Fruit fly (Drosophila melanogaster) whole organism, prepupa: Measurements from ENCODE around the gene ouib.

Source experiments
- Blimp-1 ChIP-seq: fragments of 200-800 bp; sonication (Bioruptor generic); optimal IDR thresholded peaks from 3 replicates; lab custom pipeline; 2017; ENCODE audit warnings: missing biosample characterization, missing genetic modification characterization, mild to moderate bottlenecking, moderate library complexity, missing genetic modification reagents
- CG10631 ChIP-seq: fragments of 200-800 bp; sonication (Bioruptor generic); optimal IDR thresholded peaks from 2 replicates; lab custom pipeline; 2016; ENCODE audit warnings: missing biosample characterization, missing genetic modification characterization
- CG10669 ChIP-seq: fragments of 200-800 bp; sonication (Bioruptor generic); optimal IDR thresholded peaks from 3 replicates; lab custom pipeline; 2018; ENCODE audit warnings: missing biosample characterization, mild to moderate bottlenecking, missing genetic modification characterization, moderate library complexity
- CG11294 ChIP-seq: fragments of 200-800 bp; sonication (Bioruptor generic); IDR thresholded peaks from 2 replicates; pipeline ENCODE4 v1.3.6; 2022; ENCODE audit warnings: missing biosample characterization, missing genetic modification characterization
- CG11762 ChIP-seq: fragments of 200-800 bp; sonication (Bioruptor generic); optimal IDR thresholded peaks from 3 replicates; lab custom pipeline; 2016; ENCODE audit warnings: missing biosample characterization, missing genetic modification characterization; ENCODE audit not compliant: insufficient read depth
- CG11902 ChIP-seq: fragments of 200-800 bp; sonication (Bioruptor generic); optimal IDR thresholded peaks from 3 replicates; lab custom pipeline; 2016; ENCODE audit warnings: missing biosample characterization, missing genetic modification characterization
- CG15336 ChIP-seq: fragments of 200-800 bp; sonication (Bioruptor generic); IDR thresholded peaks from 2 replicates; pipeline ENCODE4 v1.3.6; 2022; ENCODE audit warnings: missing biosample characterization, missing genetic modification characterization
- CG1621 ChIP-seq: fragments of 200-800 bp; sonication (Bioruptor generic); optimal IDR thresholded peaks from 3 replicates; lab custom pipeline; 2018; ENCODE audit warnings: missing biosample characterization, mild to moderate bottlenecking, missing genetic modification characterization
- CG16779 ChIP-seq: fragments of 200-800 bp; sonication (Bioruptor generic); optimal IDR thresholded peaks from 3 replicates; lab custom pipeline; 2017; ENCODE audit warnings: missing biosample characterization, mild to moderate bottlenecking, missing genetic modification characterization
- CG32006 ChIP-seq: fragments of 200-800 bp; sonication (Bioruptor generic); optimal IDR thresholded peaks from 3 replicates; lab custom pipeline; 2017; ENCODE audit warnings: missing biosample characterization, mild to moderate bottlenecking, missing genetic modification characterization
- CG4318 ChIP-seq: fragments of 200-800 bp; sonication (Bioruptor generic); optimal IDR thresholded peaks from 3 replicates; lab custom pipeline; 2017; ENCODE audit warnings: missing biosample characterization, mild to moderate bottlenecking, missing genetic modification characterization
- CG6792 ChIP-seq: fragments of 200-800 bp; sonication (Bioruptor generic); optimal IDR thresholded peaks from 3 replicates; lab custom pipeline; 2016; ENCODE audit warnings: missing biosample characterization, missing genetic modification characterization
- CG6808 ChIP-seq: fragments of 200-800 bp; sonication (Bioruptor generic); optimal IDR thresholded peaks from 3 replicates; lab custom pipeline; 2017; ENCODE audit warnings: missing biosample characterization, missing genetic modification characterization, mild to moderate bottlenecking, moderate library complexity, missing genetic modification reagents
- CG6854 ChIP-seq: fragments of 200-800 bp; sonication (Bioruptor generic); optimal IDR thresholded peaks from 2 replicates; lab custom pipeline; 2017; ENCODE audit warnings: missing biosample characterization, mild to moderate bottlenecking, missing genetic modification characterization
- CG7368 ChIP-seq: fragments of 200-800 bp; sonication (Bioruptor generic); optimal IDR thresholded peaks from 3 replicates; lab custom pipeline; 2016; ENCODE audit warnings: missing biosample characterization, missing genetic modification characterization
- CG8119 ChIP-seq: fragments of 200-800 bp; sonication (Bioruptor generic); IDR thresholded peaks from 3 replicates; pipeline ENCODE4 v1.3.6; 2022; ENCODE audit warnings: missing biosample characterization, missing genetic modification characterization
- CG8319 ChIP-seq: fragments of 200-800 bp; sonication (Bioruptor generic); optimal IDR thresholded peaks from 3 replicates; lab custom pipeline; 2016; ENCODE audit warnings: missing biosample characterization, missing genetic modification characterization
- CG8632 ChIP-seq: fragments of 200-800 bp; sonication (Bioruptor generic); optimal IDR thresholded peaks from 3 replicates; lab custom pipeline; 2016; ENCODE audit warnings: missing biosample characterization, missing genetic modification characterization
- CG9139 ChIP-seq: fragments of 200-800 bp; sonication (Bioruptor generic); optimal IDR thresholded peaks from 3 replicates; lab custom pipeline; 2017; ENCODE audit warnings: missing biosample characterization, mild to moderate bottlenecking, missing genetic modification characterization
- Eip93F ChIP-seq: fragments of 200-800 bp; sonication (Bioruptor generic); optimal IDR thresholded peaks from 2 replicates; lab custom pipeline; 2016; ENCODE audit warnings: missing biosample characterization, mild to moderate bottlenecking, missing genetic modification characterization
- Ets21C ChIP-seq: fragments of 200-800 bp; sonication (Bioruptor generic); optimal IDR thresholded peaks from 3 replicates; lab custom pipeline; 2016; ENCODE audit warnings: missing biosample characterization, missing genetic modification characterization
- Ets96B ChIP-seq: fragments of 200-800 bp; optimal IDR thresholded peaks from 2 replicates; lab custom pipeline; 2019; ENCODE audit warnings: missing biosample characterization, mild to moderate bottlenecking, missing genetic modification characterization, moderate library complexity
- Gug ChIP-seq: fragments of 200-800 bp; sonication (Bioruptor generic); IDR thresholded peaks from 2 replicates; pipeline ENCODE4 v1.3.6; 2022; ENCODE audit warnings: missing biosample characterization, missing genetic modification characterization
- Hr38 ChIP-seq: sonication (Bioruptor generic); optimal IDR thresholded peaks from 2 replicates; lab custom pipeline; 2016; ENCODE audit warnings: missing biosample characterization, missing genetic modification characterization
- Hr39 ChIP-seq: fragments of 200-800 bp; sonication (Bioruptor generic); optimal IDR thresholded peaks from 2 replicates; lab custom pipeline; 2016; ENCODE audit warnings: missing biosample characterization, missing genetic modification characterization
- Lpt ChIP-seq: fragments of 200-800 bp; sonication (Bioruptor generic); optimal IDR thresholded peaks from 3 replicates; lab custom pipeline; 2016; ENCODE audit warnings: missing biosample characterization, missing genetic modification characterization
- Met ChIP-seq: fragments of 200-800 bp; sonication (Bioruptor generic); optimal IDR thresholded peaks from 3 replicates; lab custom pipeline; 2016; ENCODE audit warnings: missing biosample characterization, missing genetic modification characterization
- OdsH ChIP-seq: fragments of 200-800 bp; sonication (Bioruptor generic); optimal IDR thresholded peaks from 3 replicates; lab custom pipeline; 2016; ENCODE audit warnings: missing biosample characterization, missing genetic modification characterization
- Smox ChIP-seq: fragments of 200-800 bp; sonication (Bioruptor generic); optimal IDR thresholded peaks from 3 replicates; lab custom pipeline; 2016; ENCODE audit warnings: missing biosample characterization, missing genetic modification characterization
- Sox102F ChIP-seq: fragments of 200-800 bp; sonication (Bioruptor generic); optimal IDR thresholded peaks from 2 replicates; lab custom pipeline; 2016; ENCODE audit warnings: missing biosample characterization, mild to moderate bottlenecking, missing genetic modification characterization
- Sox14 ChIP-seq: fragments of 200-800 bp; sonication (Bioruptor generic); optimal IDR thresholded peaks from 3 replicates; lab custom pipeline; 2016; ENCODE audit warnings: missing biosample characterization, missing genetic modification characterization
- Sox15 ChIP-seq: fragments of 200-800 bp; sonication (Bioruptor generic); optimal IDR thresholded peaks from 3 replicates; lab custom pipeline; 2016; ENCODE audit warnings: missing biosample characterization, missing genetic modification characterization
- achi ChIP-seq: fragments of 200-800 bp; sonication (Bioruptor generic); optimal IDR thresholded peaks from 3 replicates; lab custom pipeline; 2016; ENCODE audit warnings: missing biosample characterization, missing genetic modification characterization
- cyc ChIP-seq: fragments of 200-800 bp; sonication (Bioruptor generic); optimal IDR thresholded peaks from 3 replicates; lab custom pipeline; 2016; ENCODE audit warnings: missing biosample characterization, missing genetic modification characterization
- dac ChIP-seq: fragments of 200-800 bp; sonication (Bioruptor generic); optimal IDR thresholded peaks from 2 replicates; lab custom pipeline; 2017; ENCODE audit warnings: missing biosample characterization, mild to moderate bottlenecking, missing genetic modification characterization
- eg ChIP-seq: fragments of 200-800 bp; sonication (Bioruptor generic); IDR thresholded peaks from 3 replicates; pipeline ENCODE4 v1.3.6; 2022; ENCODE audit warnings: missing biosample characterization, missing genetic modification characterization
- esn ChIP-seq: fragments of 200-800 bp; sonication (Bioruptor generic); optimal IDR thresholded peaks from 2 replicates; lab custom pipeline; 2016; ENCODE audit warnings: missing biosample characterization, mild to moderate bottlenecking, missing genetic modification characterization, moderate library complexity
- fd59A ChIP-seq: fragments of 200-800 bp; sonication (Bioruptor generic); optimal IDR thresholded peaks from 2 replicates; lab custom pipeline; 2017; ENCODE audit warnings: missing biosample characterization, mild to moderate bottlenecking, missing genetic modification characterization, missing genetic modification reagents
- fkh ChIP-seq: fragments of 200-800 bp; sonication (Bioruptor generic); optimal IDR thresholded peaks from 3 replicates; lab custom pipeline; 2017; ENCODE audit warnings: missing biosample characterization, mild to moderate bottlenecking, missing genetic modification characterization, moderate library complexity
- lz ChIP-seq: fragments of 200-800 bp; sonication (Bioruptor generic); optimal IDR thresholded peaks from 3 replicates; lab custom pipeline; 2016; ENCODE audit warnings: missing biosample characterization, missing genetic modification characterization
- net ChIP-seq: fragments of 200-800 bp; sonication (Bioruptor generic); optimal IDR thresholded peaks from 3 replicates; lab custom pipeline; 2016; ENCODE audit warnings: missing biosample characterization, missing genetic modification characterization
- salr ChIP-seq, 2 experiments: fragments of 200-800 bp; sonication (Bioruptor generic); optimal IDR thresholded peaks; 3 replicates each; lab custom pipeline; 2016 to 2018; ENCODE audit warnings: missing biosample characterization in 2 of 2, missing genetic modification characterization in 2 of 2, mild to moderate bottlenecking in 1 of 2
- spab ChIP-seq: fragments of 200-800 bp; sonication (Bioruptor generic); optimal IDR thresholded peaks from 2 replicates; lab custom pipeline; 2017; ENCODE audit warnings: missing biosample characterization, mild to moderate bottlenecking, missing genetic modification characterization, missing genetic modification reagents
- ss ChIP-seq, 2 experiments: fragments of 200-800 bp; sonication (Bioruptor generic); optimal IDR thresholded peaks; 2 replicates in 1 of 2; 3 replicates in 1 of 2; lab custom pipeline; 2017 to 2018; ENCODE audit warnings: mild to moderate bottlenecking in 2 of 2, missing biosample characterization in 2 of 2, missing genetic modification characterization in 2 of 2, moderate library complexity in 1 of 2
- svp ChIP-seq: fragments of 200-800 bp; sonication (Bioruptor generic); peaks from one replicate; lab custom pipeline; 2016; ENCODE audit warnings: missing biosample characterization, missing genetic modification characterization
- topi ChIP-seq: fragments of 200-800 bp; sonication (Bioruptor generic); optimal IDR thresholded peaks from 3 replicates; lab custom pipeline; 2016; ENCODE audit warnings: missing biosample characterization, missing genetic modification characterization
- vri ChIP-seq: fragments of 200-800 bp; sonication (Bioruptor generic); optimal IDR thresholded peaks from 3 replicates; lab custom pipeline; 2016; ENCODE audit warnings: missing biosample characterization, mild to moderate bottlenecking, missing genetic modification characterization

The ouib gene

DNA sequence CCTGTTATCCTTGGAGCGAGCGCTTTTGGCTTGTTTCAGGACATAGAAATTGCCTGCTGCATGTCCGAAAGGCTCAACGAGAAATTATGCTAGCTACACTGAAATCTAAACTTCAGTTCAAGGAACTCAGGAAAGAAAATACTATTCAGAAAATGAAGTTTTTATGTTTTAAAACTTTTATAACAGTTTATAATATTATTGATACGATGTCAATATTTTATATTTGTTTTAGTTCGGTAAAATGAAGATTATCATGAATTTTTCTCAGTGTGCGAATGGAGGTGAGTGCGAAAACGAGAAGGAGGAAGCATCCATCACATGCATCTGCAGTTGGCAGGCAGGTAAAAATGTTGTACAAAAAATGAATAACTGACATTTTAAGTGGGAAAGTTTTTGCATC lies 21.1 kb downstream of the ouib start (continued):
- peak; percentile 36 to 73 for TF ChIP-seq salr (GFP tag; optimal IDR thresholded peaks at IDR 0.05; lab: Kevin White, UChicago)
- TF ChIP-seq Ets21C: peak; percentile 46
- peak; percentile 93 for TF ChIP-seq svp (GFP tag; lab: Kevin White, UChicago)
- peak; percentile 77 for TF ChIP-seq CG10631 (GFP tag; lab: Kevin White, UChicago)
- no peak for TF ChIP-seq Hr38
- peak; percentile 68 for TF ChIP-seq Hr39 (GFP tag; lab: Kevin White, UChicago)
- peak; percentile 79 for TF ChIP-seq CG8632 (GFP tag; lab: Kevin White, UChicago)
- peak; percentile 62 for TF ChIP-seq Gug (GFP tag; lab: Robert Waterston, UW)
- TF ChIP-seq Blimp-1 (GFP tag; lab: Kevin White, UChicago): peak; percentile 26
- TF ChIP-seq CG6854 (GFP tag; lab: Kevin White, UChicago): peak; percentile 33
- TF ChIP-seq net (GFP tag; lab: Kevin White, UChicago): peak; percentile 85
- peak; percentile 81 for TF ChIP-seq lz (GFP tag; lab: Kevin White, UChicago)
- TF ChIP-seq CG6808 (GFP tag; lab: Kevin White, UChicago): peak; percentile 69
- peak; percentile 64 for TF ChIP-seq CG11902 (GFP tag; lab: Kevin White, UChicago)
- TF ChIP-seq CG6792 (GFP tag; lab: Kevin White, UChicago): peak; percentile 79
- TF ChIP-seq CG7368 (GFP tag; lab: Kevin White, UChicago): peak; percentile 69
- TF ChIP-seq Smox (GFP tag; lab: Kevin White, UChicago): peak; percentile 86
- TF ChIP-seq CG16779: peak; percentile 24
- peak; percentile 58 for TF ChIP-seq CG4318 (GFP tag; lab: Kevin White, UChicago)
- peak; percentile 61 for TF ChIP-seq dac
- TF ChIP-seq eg (GFP tag; lab: Robert Waterston, UW): peak; percentile 88
- peak; percentile 68 for TF ChIP-seq Sox15
- TF ChIP-seq vri: peak; percentile 64
- peak; percentile 79 for TF ChIP-seq cyc
- peak; percentile 84 for TF ChIP-seq OdsH
- peak; percentile 86 for TF ChIP-seq CG32006

dm6 chr3R:8747134-8747870 lies 22.0 kb downstream of the ouib start, which contains the start of the genes CG9801 and Nasp:
CG9801 (minus strand) TSS chr3R:8747675.
Nasp (plus strand) TSS chr3R:8747798.
- TF ChIP-seq CG16779: no peak
- peak; percentile 15 for TF ChIP-seq CG6854 (GFP tag; lab: Kevin White, UChicago)
- TF ChIP-seq Sox14 (GFP tag; lab: Kevin White, UChicago): peak; percentile 18
- no peak for TF ChIP-seq Lpt (GFP tag; lab: Kevin White, UChicago)
- TF ChIP-seq CG8319 (GFP tag; lab: Kevin White, UChicago): no peak
- TF ChIP-seq Smox (GFP tag; lab: Kevin White, UChicago): peak; percentile 55
- TF ChIP-seq Met (GFP tag; lab: Kevin White, UChicago): peak; percentile 34
- no peak for TF ChIP-seq CG11902 (GFP tag; lab: Kevin White, UChicago)
- TF ChIP-seq achi: no peak
- TF ChIP-seq Hr39 (GFP tag; lab: Kevin White, UChicago): no peak
- no peak for TF ChIP-seq cyc
- TF ChIP-seq CG15336 (GFP tag; lab: Robert Waterston, UW): no peak
- peak; percentile 4 for TF ChIP-seq esn (GFP tag; lab: Kevin White, UChicago)
- no peak for TF ChIP-seq salr (GFP tag; optimal IDR thresholded peaks at IDR 0.05; lab: Kevin White, UChicago)
- TF ChIP-seq Eip93F (GFP tag; lab: Kevin White, UChicago): no peak
- TF ChIP-seq eg (GFP tag; lab: Robert Waterston, UW): no peak; the same call in 2 of the 3 replicates
- no peak for TF ChIP-seq fd59A (GFP tag; lab: Kevin White, UChicago)
- TF ChIP-seq CG1621 (tag; lab: Kevin White, UChicago): peak; percentile 22
- TF ChIP-seq ss (GFP tag; optimal IDR thresholded peaks at IDR 0.05; lab: Kevin White, UChicago): no peak
- no peak for TF ChIP-seq Ets96B (tag; lab: Kevin White, UChicago)
- TF ChIP-seq CG8119 (GFP tag; lab: Robert Waterston, UW): 0 out of 3 replicates have a peak, but pooled peaks have one; percentile 20
- TF ChIP-seq CG9139 (GFP tag; lab: Kevin White, UChicago): peak; percentile 35
- peak; percentile 4 for TF ChIP-seq CG10669 (GFP tag; lab: Kevin White, UChicago)
- no peak for TF ChIP-seq CG11762 (GFP tag; lab: Kevin White, UChicago)
- no peak for TF ChIP-seq Ets21C
- peak; percentile 26 for TF ChIP-seq topi (GFP tag; lab: Kevin White, UChicago)
- no peak for TF ChIP-seq CG11294 (GFP tag; lab: Robert Waterston, UW)
- TF ChIP-seq CG32006: peak; percentile 1
- peak; percentile 21 for TF ChIP-seq CG7368 (GFP tag; lab: Kevin White, UChicago)
- TF ChIP-seq dac: no peak
- TF ChIP-seq Sox102F (GFP tag; lab: Kevin White, UChicago): peak; percentile 5
- no peak for TF ChIP-seq CG6792 (GFP tag; lab: Kevin White, UChicago)
- no peak for TF ChIP-seq CG10631 (GFP tag; lab: Kevin White, UChicago)
- TF ChIP-seq CG8632 (GFP tag; lab: Kevin White, UChicago): no peak
- TF ChIP-seq fkh (GFP tag; lab: Kevin White, UChicago): peak; percentile 36
- no peak for TF ChIP-seq spab (GFP tag; lab: Kevin White, UChicago)
